Worm (Caenorhabditis elegans) whole organism, L4 larva: ENCODE data around the gene mltn-9.

Source experiments
- F26F4.8 ChIP-seq: fragments of 200-800 bp; sonication (Bioruptor generic); conservative IDR thresholded peaks from 2 replicates; pipeline ENCODE4 v1.3.6; 2022; ENCODE audit warnings: missing genetic modification characterization, missing compliant biosample characterization
- F49E8.2 ChIP-seq: sonication (generic microtip); optimal IDR thresholded peaks from 2 replicates; lab custom pipeline; 2016; ENCODE audit warnings: missing compliant biosample characterization, mild to moderate bottlenecking, missing genetic modification characterization, borderline replicate concordance
- R02D3.7 ChIP-seq: fragments of 150-350 bp; sonication (generic microtip); optimal IDR thresholded peaks from 3 replicates; lab custom pipeline; 2014; ENCODE audit warnings: missing biosample characterization, missing genetic modification characterization
- T20F7.1 ChIP-seq: fragments of 200-800 bp; sonication (Bioruptor generic); optimal IDR thresholded peaks from 2 replicates; lab custom pipeline; 2018; ENCODE audit warnings: mild to moderate bottlenecking, missing genetic modification characterization, missing compliant biosample characterization
- Y105C5A.15 ChIP-seq: fragments of 200-800 bp; sonication (Bioruptor generic); IDR thresholded peaks from 2 replicates; pipeline ENCODE4 v1.3.6; 2022; ENCODE audit warnings: missing genetic modification characterization, missing compliant biosample characterization
- Y48G9A.11 ChIP-seq: fragments of 200-800 bp; sonication (Bioruptor generic); IDR thresholded peaks from 2 replicates; pipeline ENCODE4 v1.3.6; 2022; ENCODE audit warnings: missing genetic modification reagents, missing genetic modification characterization, missing compliant biosample characterization
- ZK546.5 ChIP-seq, 2 experiments: sonication (generic microtip); optimal IDR thresholded peaks; 2 replicates each; lab custom pipeline; 2017; ENCODE audit warnings: missing biosample characterization in 2 of 2, missing genetic modification characterization in 2 of 2
- aha-1 ChIP-seq: fragments of 150-350 bp; peaks from one replicate; lab custom pipeline; 2014; ENCODE audit warnings: missing biosample characterization, missing genetic modification characterization
- aly-2 ChIP-seq: sonication (generic microtip); optimal IDR thresholded peaks from 2 replicates; lab custom pipeline; 2018; ENCODE audit warnings: missing biosample characterization, missing genetic modification characterization
- ama-1 ChIP-seq: fragments of 150-350 bp; optimal IDR thresholded peaks from 2 replicates; lab custom pipeline; 2014; ENCODE audit warnings: inconsistent platforms, mixed read lengths
- ceh-28 ChIP-seq: fragments of 150-350 bp; optimal IDR thresholded peaks from 2 replicates; lab custom pipeline; 2014; ENCODE audit warnings: missing biosample characterization, missing genetic modification reagents, missing genetic modification characterization
- ceh-32 ChIP-seq: sonication (generic microtip); optimal IDR thresholded peaks from 2 replicates; lab custom pipeline; 2016; ENCODE audit warnings: mild to moderate bottlenecking, missing genetic modification characterization, missing compliant biosample characterization; ENCODE audit not compliant: poor library complexity
- ctbp-1 ChIP-seq: fragments of 200-800 bp; sonication (Bioruptor generic); IDR thresholded peaks from 2 replicates; pipeline ENCODE4 v1.3.6; 2022; ENCODE audit warnings: missing genetic modification reagents, missing genetic modification characterization, missing compliant biosample characterization
- daf-16 ChIP-seq, 3 experiments: sonication (generic microtip); optimal IDR thresholded peaks; 2 replicates each; lab custom pipeline; 2016 to 2017; ENCODE audit warnings: missing genetic modification characterization in 3 of 3, missing genetic modification reagents in 3 of 3, mild to moderate bottlenecking in 2 of 3, missing compliant biosample characterization in 2 of 3, missing biosample characterization in 1 of 3, moderate library complexity in 1 of 3
- duxl-1 ChIP-seq: sonication (generic microtip); optimal IDR thresholded peaks from 2 replicates; lab custom pipeline; 2016; ENCODE audit warnings: mild to moderate bottlenecking, missing genetic modification characterization, moderate library complexity, missing compliant biosample characterization; ENCODE audit not compliant: poor library complexity
- egl-43 ChIP-seq: fragments of 200-800 bp; sonication (Bioruptor generic); IDR thresholded peaks from 2 replicates; pipeline ENCODE4 v1.3.6; 2022; ENCODE audit warnings: missing genetic modification reagents, missing genetic modification characterization, missing compliant biosample characterization
- jun-1 ChIP-seq: fragments of 150-350 bp; optimal IDR thresholded peaks from 2 replicates; lab custom pipeline; 2014; ENCODE audit warnings: missing biosample characterization, missing genetic modification reagents, missing genetic modification characterization
- lin-13 ChIP-seq: fragments of 150-350 bp; optimal IDR thresholded peaks from 2 replicates; lab custom pipeline; 2014; ENCODE audit warnings: missing biosample characterization, missing genetic modification reagents, missing genetic modification characterization
- lin-39 ChIP-seq: fragments of 150-350 bp; optimal IDR thresholded peaks from 2 replicates; lab custom pipeline; 2014; ENCODE audit warnings: missing biosample characterization, missing genetic modification reagents, missing genetic modification characterization
- lir-3 ChIP-seq: sonication (generic microtip); optimal IDR thresholded peaks from 2 replicates; lab custom pipeline; 2016; ENCODE audit warnings: mild to moderate bottlenecking, missing genetic modification characterization, missing compliant biosample characterization
- madf-9 ChIP-seq: fragments of 200-800 bp; sonication (Bioruptor generic); conservative IDR thresholded peaks from 2 replicates; pipeline ENCODE4 v1.3.6; 2022; ENCODE audit warnings: missing genetic modification reagents, missing genetic modification characterization, missing compliant biosample characterization
- mes-2 ChIP-seq: sonication (generic microtip); optimal IDR thresholded peaks from 2 replicates; lab custom pipeline; 2016; ENCODE audit warnings: missing genotype, mild to moderate bottlenecking, missing genetic modification characterization, missing compliant biosample characterization; ENCODE audit not compliant: poor library complexity, severe bottlenecking
- nhr-10 ChIP-seq: fragments of 150-350 bp; optimal IDR thresholded peaks from 2 replicates; lab custom pipeline; 2014; ENCODE audit warnings: missing biosample characterization, missing genetic modification characterization
- nhr-41 ChIP-seq: fragments of 200-800 bp; sonication (Bioruptor generic); IDR thresholded peaks from 2 replicates; pipeline ENCODE4 v1.3.6; 2022; ENCODE audit warnings: missing genetic modification reagents, missing genetic modification characterization, missing compliant biosample characterization
- nhr-42 ChIP-seq: fragments of 200-800 bp; sonication (Bioruptor generic); IDR thresholded peaks from 2 replicates; pipeline ENCODE4 v1.3.6; 2022; ENCODE audit warnings: missing genetic modification characterization, missing compliant biosample characterization
- nhr-48 ChIP-seq: sonication (generic microtip); optimal IDR thresholded peaks from 2 replicates; lab custom pipeline; 2016; ENCODE audit warnings: mild to moderate bottlenecking, missing genetic modification characterization, missing compliant biosample characterization
- nhr-6 ChIP-seq: fragments of 150-350 bp; optimal IDR thresholded peaks from 2 replicates; lab custom pipeline; 2014; ENCODE audit warnings: missing biosample characterization, missing genetic modification characterization
- nhr-76 ChIP-seq: fragments of 150-350 bp; optimal IDR thresholded peaks from 2 replicates; lab custom pipeline; 2014; ENCODE audit warnings: missing biosample characterization, missing genetic modification characterization
- nhr-77 ChIP-seq: fragments of 150-350 bp; optimal IDR thresholded peaks from 2 replicates; lab custom pipeline; 2014; ENCODE audit warnings: missing biosample characterization, missing genetic modification characterization
- rbr-2 ChIP-seq: sonication (generic microtip); optimal IDR thresholded peaks from 2 replicates; lab custom pipeline; 2016; ENCODE audit warnings: missing genotype, missing genetic modification characterization, missing compliant biosample characterization
- saeg-2 ChIP-seq: fragments of 200-800 bp; sonication (Bioruptor generic); IDR thresholded peaks from 2 replicates; pipeline ENCODE4 v1.3.6; 2022; ENCODE audit warnings: missing genetic modification reagents, missing genetic modification characterization, missing compliant biosample characterization
- snpc-1.2 ChIP-seq: fragments of 200-800 bp; sonication (Bioruptor generic); IDR thresholded peaks from 2 replicates; pipeline ENCODE4 v1.3.6; 2022; ENCODE audit warnings: missing genetic modification reagents, missing genetic modification characterization, missing compliant biosample characterization
- spr-1 ChIP-seq: sonication (generic microtip); optimal IDR thresholded peaks from 2 replicates; lab custom pipeline; 2016; ENCODE audit warnings: mild to moderate bottlenecking, missing genetic modification characterization, missing compliant biosample characterization
- unc-62 ChIP-seq, 3 experiments: fragments of 150-350 bp in 1 of 3; sonication (generic microtip); optimal IDR thresholded peaks in 2 of 3; peaks in 1 of 3; 1 replicate in 1 of 3; 2 replicates in 2 of 3; lab custom pipeline; 2014 to 2017; ENCODE audit warnings: missing biosample characterization in 3 of 3, missing genetic modification characterization in 3 of 3, missing genetic modification reagents in 3 of 3, missing genotype in 1 of 3
- vab-7 ChIP-seq: fragments of 200-800 bp; sonication (Bioruptor generic); IDR thresholded peaks from 2 replicates; pipeline ENCODE4 v1.3.6; 2022; ENCODE audit warnings: missing genetic modification reagents, missing genetic modification characterization, missing compliant biosample characterization
- zfp-3 ChIP-seq: fragments of 200-800 bp; sonication (Bioruptor generic); conservative IDR thresholded peaks from 2 replicates; pipeline ENCODE4 v1.3.6; 2022; ENCODE audit warnings: missing genetic modification reagents, missing genetic modification characterization, missing compliant biosample characterization
- ztf-7 ChIP-seq: fragments of 150-350 bp; optimal IDR thresholded peaks from 2 replicates; lab custom pipeline; 2014; ENCODE audit warnings: missing biosample characterization, missing genetic modification characterization

The mltn-9 gene

ce11 chrII:14605026-14605425 lies 10.8 kb upstream of the mltn-9 start (continued):
- TF ChIP-seq duxl-1 (tag; lab: Kevin White, UChicago): peak; percentile 33
- TF ChIP-seq saeg-2: no peak
- TF ChIP-seq T20F7.1: no peak
- TF ChIP-seq rbr-2 (tag; lab: Kevin White, UChicago): no peak
- TF ChIP-seq nhr-41: no peak
- TF ChIP-seq nhr-10 (tag; lab: Kevin White, UChicago): no peak
- no peak for TF ChIP-seq ZK546.5 (tag; optimal IDR thresholded peaks at IDR 0.05; lab: Kevin White, UChicago)
- no peak for TF ChIP-seq ztf-7
- 0 out of 2 replicates have a peak, but pooled peaks have one; percentile 31 for TF ChIP-seq madf-9
- TF ChIP-seq aha-1 (tag; lab: Kevin White, UChicago): peak; percentile 97
- TF ChIP-seq unc-62 (GFP tag; optimal IDR thresholded peaks at IDR 0.05 in 1 of 2; lab: Kevin White, UChicago): peak in 1 of 2 experiments; percentile 47
- TF ChIP-seq unc-62 (tag; optimal IDR thresholded peaks at IDR 0.05; lab: Kevin White, UChicago): no peak
- no peak for TF ChIP-seq lin-39 (tag; lab: Kevin White, UChicago)
- TF ChIP-seq nhr-48 (tag; lab: Kevin White, UChicago): no peak
- no peak for TF ChIP-seq vab-7 (GFP tag; lab: Robert Waterston, UW)
- TF ChIP-seq, all 104 proteins: peak for 7

DNA sequence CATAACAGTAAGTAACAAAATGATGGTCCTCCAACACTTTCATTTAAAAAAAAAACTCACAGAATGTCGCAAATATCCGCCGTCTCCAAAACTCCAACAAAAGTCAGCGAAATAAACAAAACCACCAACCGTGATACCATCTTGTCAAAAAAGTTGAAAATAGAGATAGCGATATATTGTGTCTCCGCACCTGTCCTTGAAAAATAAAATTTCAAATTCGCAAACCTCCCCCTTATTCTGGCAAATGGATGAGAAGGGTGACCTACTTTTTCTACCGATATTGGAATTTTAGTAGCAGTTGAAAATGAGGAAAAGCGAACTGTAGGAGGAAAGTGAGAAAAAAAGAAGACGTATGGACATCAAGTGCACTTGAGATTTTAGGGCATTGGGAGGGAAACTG lies 10.4 kb upstream of the mltn-9 start, which contains the start of gene F19H8.2:
Gene F19H8.2 (minus strand): TSS at position 391 of the 400 bp plus-strand sequence.
- TF ChIP-seq egl-43 (GFP tag; lab: Robert Waterston, UW) (no peak), R02D3.7 (tag; lab: Kevin White, UChicago) (no peak), unc-62 (GFP tag; optimal IDR thresholded peaks at IDR 0.05 in 1 of 2; lab: Kevin White, UChicago) (peak in 1 of 2 experiments; percentile 1), unc-62 (tag; optimal IDR thresholded peaks at IDR 0.05; lab: Kevin White, UChicago) (no peak), F49E8.2 (tag; lab: Kevin White, UChicago) (no peak), nhr-6 (tag; lab: Kevin White, UChicago) (peak; percentile 4), nhr-76 (tag; lab: Kevin White, UChicago) (no peak), mes-2 (tag; lab: Kevin White, UChicago) (no peak), lin-13 (no peak), spr-1 (tag; lab: Kevin White, UChicago) (no peak), daf-16 (GFP tag; optimal IDR thresholded peaks at IDR 0.05; lab: Kevin White, UChicago) (no peak), daf-16 (tag; optimal IDR thresholded peaks at IDR 0.05; lab: Kevin White, UChicago) (peak; percentile 19), aha-1 (tag; lab: Kevin White, UChicago) (peak; percentile 66)

DNA sequence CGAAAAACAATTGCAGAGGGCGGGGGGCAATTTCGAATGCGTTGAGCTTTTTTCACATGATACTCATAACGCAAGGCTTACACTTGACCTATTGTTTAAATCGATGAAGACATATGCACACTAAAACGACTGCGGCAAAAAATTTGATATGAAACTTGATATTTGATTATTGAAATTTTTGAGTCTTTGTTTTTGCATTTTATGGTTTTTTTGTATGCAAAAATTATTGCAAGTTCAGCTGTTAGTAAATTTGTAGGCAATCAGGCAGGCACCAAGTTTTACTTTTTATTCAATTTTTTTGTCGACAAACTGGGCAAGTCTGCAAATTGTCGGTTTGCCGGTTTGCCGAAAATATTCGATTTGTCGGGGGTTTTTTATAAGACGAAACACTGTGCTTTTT lies 9.7 kb upstream of the mltn-9 start, which contains the start of gene arl-3:
Gene arl-3 (plus strand): TSS at position 301 of the 400 bp plus-strand sequence.
- TF ChIP-seq ama-1: no peak
- TF ChIP-seq jun-1 (tag; lab: Kevin White, UChicago): no peak
- no peak for TF ChIP-seq nhr-10 (tag; lab: Kevin White, UChicago)
- TF ChIP-seq zfp-3 (GFP tag; lab: Robert Waterston, UW): no peak
- TF ChIP-seq Y48G9A.11 (GFP tag; lab: Robert Waterston, UW): no peak
- TF ChIP-seq nhr-77 (tag; lab: Kevin White, UChicago): no peak
- TF ChIP-seq vab-7 (GFP tag; lab: Robert Waterston, UW): no peak
- TF ChIP-seq aly-2: no peak
- no peak for TF ChIP-seq snpc-1.2 (GFP tag; lab: Robert Waterston, UW)
- TF ChIP-seq ceh-32: no peak
- no peak for TF ChIP-seq ceh-28 (tag; lab: Kevin White, UChicago)
- no peak for TF ChIP-seq Y105C5A.15
- no peak for TF ChIP-seq ctbp-1 (GFP tag; lab: Robert Waterston, UW)
- no peak for TF ChIP-seq lin-39 (tag; lab: Kevin White, UChicago)
- TF ChIP-seq F26F4.8 (GFP tag; lab: Robert Waterston, UW): no peak
- no peak for TF ChIP-seq lir-3 (tag; lab: Kevin White, UChicago)
- no peak for TF ChIP-seq nhr-6 (tag; lab: Kevin White, UChicago)
- no peak for TF ChIP-seq nhr-42 (GFP tag; lab: Robert Waterston, UW)
- TF ChIP-seq ztf-7: no peak
